Fruit fly (Drosophila melanogaster) Kc167 (cell line): ENCODE measurements around the gene CG4842.

Experiments
- Myc ChIP-seq: fragments of >200 bp; optimal IDR thresholded peaks from 2 replicates; lab custom pipeline; 2017; ENCODE audit warnings: missing external identifiers
- Sin3A ChIP-seq: fragments of >200 bp; optimal IDR thresholded peaks from 2 replicates; lab custom pipeline; 2018; ENCODE audit warnings: missing external identifiers
- h ChIP-seq: fragments of >200 bp; optimal IDR thresholded peaks from 3 replicates; lab custom pipeline; 2018; ENCODE audit warnings: missing external identifiers
- insv ChIP-seq: fragments of >200 bp; optimal IDR thresholded peaks from 3 replicates; lab custom pipeline; 2018; ENCODE audit warnings: missing external identifiers
- psq ChIP-seq: fragments of >200 bp; optimal IDR thresholded peaks from 2 replicates; lab custom pipeline; 2017; ENCODE audit warnings: missing external identifiers
- ttk ChIP-seq: sonication (Bioruptor generic); optimal IDR thresholded peaks from 2 replicates; lab custom pipeline; 2017; ENCODE audit warnings: missing external identifiers

The CG4842 gene

dm6 chr3L:16359795-16360194, 8.4 kb upstream of the CG4842 start:
- TF ChIP-seq ttk (lab: Kevin White, UChicago) (no peak), insv (lab: Kevin White, UChicago) (no peak), Sin3A (lab: Kevin White, UChicago) (no peak), Myc (lab: Kevin White, UChicago) (no peak), psq (lab: Kevin White, UChicago) (no peak), h (lab: Kevin White, UChicago) (no peak)

DNA sequence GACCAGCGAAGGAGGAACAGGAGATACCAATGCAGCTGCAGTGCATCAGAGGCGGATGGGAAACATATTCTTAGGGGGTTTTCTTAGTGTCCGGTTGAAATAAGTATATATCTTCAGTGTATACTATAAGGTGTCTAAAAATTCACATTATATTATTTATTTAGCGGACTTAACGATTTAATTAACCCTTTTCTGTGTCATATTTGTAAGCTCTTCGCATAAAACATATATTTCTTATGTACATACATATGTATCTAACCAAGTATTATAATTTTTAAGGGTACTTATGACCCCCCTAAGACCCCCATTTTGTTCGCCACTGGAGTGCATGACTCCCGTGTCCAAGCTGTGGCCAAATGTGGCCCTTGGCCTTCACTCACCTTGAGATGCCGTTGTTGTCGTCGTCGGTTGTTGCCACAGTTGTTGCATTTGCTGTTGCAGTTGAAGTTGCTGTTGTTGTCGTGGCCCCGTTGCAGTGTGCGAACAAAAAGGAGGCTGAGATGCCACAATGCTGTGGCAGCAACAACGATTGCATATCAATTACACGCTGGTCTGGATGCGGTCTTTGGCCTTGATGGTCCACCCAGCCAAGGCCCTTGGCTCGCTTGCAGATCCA, 6.9 kb upstream of the CG4842 start:
- TF ChIP-seq psq (lab: Kevin White, UChicago) = no peak
- no peak for TF ChIP-seq h (lab: Kevin White, UChicago)
- no peak for TF ChIP-seq insv (lab: Kevin White, UChicago)
- TF ChIP-seq Sin3A (lab: Kevin White, UChicago) = no peak
- no peak for TF ChIP-seq Myc (lab: Kevin White, UChicago)
- no peak for TF ChIP-seq ttk (lab: Kevin White, UChicago)

DNA sequence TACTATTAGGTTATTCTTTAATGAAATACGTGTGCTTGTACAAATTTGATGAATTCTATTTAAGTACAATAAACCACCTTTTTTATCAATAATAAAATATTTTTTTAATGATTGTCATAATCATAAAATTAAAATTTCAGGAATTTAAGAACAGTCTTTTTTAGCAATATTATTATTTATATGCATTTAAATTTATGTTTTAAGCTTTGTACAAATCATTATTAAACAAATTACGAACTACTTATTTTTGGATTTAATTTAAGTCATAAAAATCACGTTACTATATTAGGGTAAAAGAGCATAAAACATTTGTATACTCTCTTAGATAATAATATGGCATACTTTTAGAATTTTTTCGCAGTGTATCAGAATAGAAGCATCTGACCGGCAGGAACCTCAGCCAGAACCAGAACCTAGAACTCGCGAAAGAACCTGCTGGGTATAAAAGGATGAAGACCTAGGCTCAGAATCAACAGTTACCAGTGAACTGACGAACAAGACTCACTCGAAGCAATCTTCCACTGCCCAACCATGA, 6.0 kb upstream of the CG4842 start, which contains the start of gene Cpr72Ea:
Cpr72Ea (plus strand) TSS at position 485 of the 535 bp plus-strand sequence.
- TF ChIP-seq Myc (lab: Kevin White, UChicago) = no peak
- TF ChIP-seq insv (lab: Kevin White, UChicago) = no peak
- TF ChIP-seq psq (lab: Kevin White, UChicago) = no peak
- no peak for TF ChIP-seq ttk (lab: Kevin White, UChicago)
- no peak for TF ChIP-seq Sin3A (lab: Kevin White, UChicago)
- no peak for TF ChIP-seq h (lab: Kevin White, UChicago)

- TF ChIP-seq Sin3A (lab: Kevin White, UChicago) (no peak), psq (lab: Kevin White, UChicago) (no peak), Myc (lab: Kevin White, UChicago) (no peak), h (lab: Kevin White, UChicago) (no peak), insv (lab: Kevin White, UChicago) (no peak), ttk (lab: Kevin White, UChicago) (no peak)
Measured at dm6 chr3L:16364182-16364581, 4.0 kb upstream of the CG4842 start.

- TF ChIP-seq Myc (lab: Kevin White, UChicago) (no peak), ttk (lab: Kevin White, UChicago) (no peak), insv (lab: Kevin White, UChicago) (no peak), psq (lab: Kevin White, UChicago) (no peak), Sin3A (lab: Kevin White, UChicago) (no peak), h (lab: Kevin White, UChicago) (no peak)
Measured at dm6 chr3L:16364599-16364998, 3.6 kb upstream of the CG4842 start, which contains the start of gene Cpr72Eb. Cpr72Eb (plus strand) TSS chr3L:16364899.

- no peak for TF ChIP-seq insv (lab: Kevin White, UChicago)
Measured at dm6 chr3L:16367240-16367639, 949 bp upstream of the CG4842 start, which contains the start of gene Cpr72Ec. Cpr72Ec (minus strand) TSS chr3L:16367340.

DNA sequence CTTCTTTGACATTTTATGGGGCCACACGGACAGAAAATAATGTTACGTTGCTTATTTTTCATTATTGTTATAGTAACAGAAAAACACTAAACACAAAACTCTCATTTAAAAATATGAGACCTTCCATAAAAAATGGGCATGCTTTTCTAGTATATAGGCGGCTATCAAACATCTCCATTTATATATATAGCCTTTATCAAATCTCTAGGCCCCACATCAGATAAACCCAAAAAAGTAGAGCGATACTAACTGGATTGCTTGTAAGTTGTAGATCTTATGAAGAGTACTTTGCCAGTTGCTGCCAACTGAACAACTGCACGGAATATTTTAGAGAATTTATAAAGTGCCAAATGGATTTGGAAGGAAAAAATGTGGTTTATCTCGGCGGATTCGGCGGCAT, 1.3 kb downstream of the CG4842 start, which contains the start of gene CG18814:
CG18814 (plus strand) TSS at position 301 of the 400 bp plus-strand sequence.
- TF ChIP-seq h (lab: Kevin White, UChicago) (no peak), Myc (lab: Kevin White, UChicago) (no peak)

dm6 chr3L:16377768-16378764, 9.9 kb downstream of the CG4842 start, which contains the start of gene roq:
roq (minus strand) TSS chr3L:16378566.
- TF ChIP-seq Myc (lab: Kevin White, UChicago) = no peak
- TF ChIP-seq h (lab: Kevin White, UChicago) = no peak
- TF ChIP-seq psq (lab: Kevin White, UChicago) = no peak
- TF ChIP-seq Sin3A (lab: Kevin White, UChicago) = no peak
- TF ChIP-seq ttk (lab: Kevin White, UChicago) = no peak
- TF ChIP-seq insv (lab: Kevin White, UChicago) = no peak

DNA sequence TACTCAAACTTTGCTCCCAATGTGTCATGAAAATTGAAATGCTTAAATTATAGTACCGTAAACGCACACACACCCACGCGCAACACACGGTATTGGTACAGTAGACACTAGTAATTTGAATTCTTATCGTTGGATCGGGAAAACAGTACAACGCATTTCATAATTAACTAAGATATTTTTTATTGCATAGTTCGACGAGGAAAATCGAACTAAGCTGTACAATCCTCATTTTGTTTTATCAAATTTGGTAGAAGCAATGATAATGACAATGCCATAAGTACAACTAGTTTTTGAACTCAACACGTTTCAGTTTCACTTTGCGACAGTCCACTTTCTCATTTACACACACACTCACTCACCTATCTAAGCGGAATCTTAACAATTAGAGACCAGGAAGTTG, 12.6 kb downstream of the CG4842 start:
- TF ChIP-seq Myc (lab: Kevin White, UChicago) = no peak
- TF ChIP-seq insv (lab: Kevin White, UChicago) = no peak
- TF ChIP-seq Sin3A (lab: Kevin White, UChicago) = no peak
- TF ChIP-seq ttk (lab: Kevin White, UChicago) = no peak
- no peak for TF ChIP-seq h (lab: Kevin White, UChicago)
- TF ChIP-seq psq (lab: Kevin White, UChicago) = no peak

dm6 chr3L:16381184-16381797, 13.1 kb downstream of the CG4842 start, which contains the start of gene Agpat4:
Agpat4 (minus strand) TSS chr3L:16381570.
- TF ChIP-seq Sin3A (lab: Kevin White, UChicago) (no peak), psq (lab: Kevin White, UChicago) (no peak), ttk (lab: Kevin White, UChicago) (no peak), Myc (lab: Kevin White, UChicago) (no peak), h (lab: Kevin White, UChicago) (no peak)
